Fruit fly (Drosophila melanogaster) whole organism, wandering third instar larva: ENCODE results near the gene CG15927.

Experiments
- Abd-B ChIP-seq: fragments of >200 bp; optimal IDR thresholded peaks from 2 replicates; lab custom pipeline; 2017; ENCODE audit warnings: missing biosample characterization, missing genetic modification characterization
- CG32264 ChIP-seq: fragments of 200-800 bp; sonication (Bioruptor generic); optimal IDR thresholded peaks from 2 replicates; lab custom pipeline; 2016; ENCODE audit warnings: missing biosample characterization, missing genetic modification characterization
- CG9705 ChIP-seq: fragments of 200-800 bp; sonication (Bioruptor generic); optimal IDR thresholded peaks from 2 replicates; lab custom pipeline; 2018; ENCODE audit warnings: missing biosample characterization, mild to moderate bottlenecking, missing genetic modification characterization
- CrebA ChIP-seq: fragments of 200-800 bp; sonication (Bioruptor generic); optimal IDR thresholded peaks from 2 replicates; lab custom pipeline; 2016; ENCODE audit warnings: missing biosample characterization, mild to moderate bottlenecking, missing genetic modification characterization, borderline replicate concordance
- Dfd ChIP-seq: fragments of >200 bp; optimal IDR thresholded peaks from 2 replicates; lab custom pipeline; 2017; ENCODE audit warnings: missing biosample characterization, missing genetic modification characterization
- Dif ChIP-seq: fragments of 200-275, 200-300 bp; sonication (Bioruptor generic); optimal IDR thresholded peaks from 2 replicates; lab custom pipeline; 2018; ENCODE audit warnings: missing biosample characterization, missing genetic modification characterization; ENCODE audit not compliant: partially characterized antibody
- GATAd ChIP-seq: sonication (Bioruptor generic); optimal IDR thresholded peaks from 2 replicates; lab custom pipeline; 2016; ENCODE audit warnings: missing biosample characterization, missing genetic modification characterization
- HLH106 ChIP-seq: fragments of 200-800 bp; optimal IDR thresholded peaks from 3 replicates; lab custom pipeline; 2019; ENCODE audit warnings: missing biosample characterization, mild to moderate bottlenecking, missing genetic modification characterization, moderate library complexity
- Hnf4 ChIP-seq: fragments of 200-800 bp; sonication (Bioruptor generic); optimal IDR thresholded peaks from 2 replicates; lab custom pipeline; 2016; ENCODE audit warnings: missing biosample characterization, mild to moderate bottlenecking, missing genetic modification characterization
- Hr78 ChIP-seq: fragments of >200 bp; optimal IDR thresholded peaks from 2 replicates; lab custom pipeline; 2017; ENCODE audit warnings: missing biosample characterization, missing genetic modification characterization
- Hr83 ChIP-seq: fragments of 200-300 bp; sonication (Bioruptor generic); optimal IDR thresholded peaks from 2 replicates; lab custom pipeline; 2016; ENCODE audit warnings: missing biosample characterization, mild to moderate bottlenecking, missing genetic modification characterization, moderate library complexity; ENCODE audit not compliant: poor library complexity, severe bottlenecking
- Jra ChIP-seq: sonication (Bioruptor generic); optimal IDR thresholded peaks from 2 replicates; lab custom pipeline; 2016; ENCODE audit warnings: missing biosample characterization, missing genetic modification characterization
- Mio ChIP-seq: sonication (Bioruptor generic); optimal IDR thresholded peaks from 2 replicates; lab custom pipeline; 2016; ENCODE audit warnings: missing biosample characterization, missing genetic modification characterization
- Myc ChIP-seq: fragments of >200 bp; optimal IDR thresholded peaks from 2 replicates; lab custom pipeline; 2017
- N ChIP-seq: fragments of >200 bp; optimal IDR thresholded peaks from 2 replicates; lab custom pipeline; 2018; ENCODE audit warnings: missing biosample characterization, missing external identifiers, missing genetic modification characterization
- OdsH ChIP-seq: fragments of 200-800 bp; sonication (Bioruptor generic); optimal IDR thresholded peaks from 2 replicates; lab custom pipeline; 2016; ENCODE audit warnings: missing biosample characterization, mild to moderate bottlenecking, missing genetic modification characterization
- Rel ChIP-seq, 2 experiments: fragments of 200-800 bp; sonication (Bioruptor generic) in 1 of 2; optimal IDR thresholded peaks; 2 replicates in 1 of 2; 3 replicates in 1 of 2; lab custom pipeline; 2016 to 2019; ENCODE audit warnings: mild to moderate bottlenecking in 2 of 2, missing biosample characterization in 2 of 2, missing genetic modification characterization in 2 of 2, moderate library complexity in 1 of 2
- Sp1 ChIP-seq: fragments of 200-800 bp; sonication (Bioruptor generic); optimal IDR thresholded peaks from 3 replicates; lab custom pipeline; 2019; ENCODE audit warnings: missing biosample characterization, mild to moderate bottlenecking, missing genetic modification characterization, moderate library complexity
- Vsx2 ChIP-seq: fragments of 200-300, 225-300 bp; sonication (Bioruptor generic); optimal IDR thresholded peaks from 2 replicates; lab custom pipeline; 2018; ENCODE audit warnings: missing biosample characterization, missing genetic modification characterization; ENCODE audit not compliant: partially characterized antibody
- br ChIP-seq: fragments of 200-800 bp; sonication (Bioruptor generic); optimal IDR thresholded peaks from 2 replicates; lab custom pipeline; 2016; ENCODE audit warnings: missing biosample characterization, missing genetic modification characterization
- brk ChIP-seq: fragments of 200-800 bp; sonication (Bioruptor generic); optimal IDR thresholded peaks from 2 replicates; lab custom pipeline; 2016; ENCODE audit warnings: missing biosample characterization, mild to moderate bottlenecking, missing genetic modification characterization
- dl ChIP-seq, 2 experiments: fragments of 175-275, 200-275 bp in 1 of 2; fragments of 200-275 bp in 1 of 2; sonication (Bioruptor generic); optimal IDR thresholded peaks; lab custom pipeline; 2018; ENCODE audit warnings: mild to moderate bottlenecking in 2 of 2, missing biosample characterization in 2 of 2, missing genetic modification characterization in 2 of 2, moderate library complexity in 2 of 2; ENCODE audit not compliant: partially characterized antibody in 2 of 2, insufficient read depth in 1 of 2
- dmrt93B ChIP-seq: fragments of 200-800 bp; sonication (Bioruptor generic); optimal IDR thresholded peaks from 2 replicates; lab custom pipeline; 2018; ENCODE audit warnings: missing biosample characterization, mild to moderate bottlenecking, missing genetic modification characterization
- dsf ChIP-seq: sonication (Bioruptor generic); optimal IDR thresholded peaks from 2 replicates; lab custom pipeline; 2016; ENCODE audit warnings: missing biosample characterization, missing genetic modification characterization, borderline replicate concordance
- ey ChIP-seq: fragments of 200-800 bp; sonication (Bioruptor generic); optimal IDR thresholded peaks from 2 replicates; lab custom pipeline; 2016; ENCODE audit warnings: missing biosample characterization, missing genetic modification characterization
- foxo ChIP-seq, 2 experiments: fragments of 200-800 bp; sonication (Bioruptor generic); optimal IDR thresholded peaks; 2 replicates in 1 of 2; 3 replicates in 1 of 2; lab custom pipeline; 2016 to 2017; ENCODE audit warnings: missing biosample characterization in 2 of 2, missing genetic modification characterization in 2 of 2
- fru ChIP-seq: fragments of 200-800 bp; sonication (Bioruptor generic); optimal IDR thresholded peaks from 3 replicates; lab custom pipeline; 2016; ENCODE audit warnings: missing biosample characterization, mild to moderate bottlenecking, missing genetic modification characterization
- h ChIP-seq: fragments of 200-800 bp; sonication (Bioruptor generic); optimal IDR thresholded peaks from 3 replicates; lab custom pipeline; 2016; ENCODE audit warnings: missing biosample characterization, mild to moderate bottlenecking, missing genetic modification characterization
- jim ChIP-seq: fragments of 175-275, 200-325 bp; sonication (Bioruptor generic); optimal IDR thresholded peaks from 2 replicates; lab custom pipeline; 2016; ENCODE audit warnings: missing biosample characterization, mild to moderate bottlenecking, missing genetic modification characterization
- lola ChIP-seq: fragments of >200 bp; optimal IDR thresholded peaks from 2 replicates; lab custom pipeline; 2017; ENCODE audit warnings: missing biosample characterization, missing genetic modification characterization
- pan ChIP-seq: fragments of >200 bp; optimal IDR thresholded peaks from 2 replicates; lab custom pipeline; 2017
- psq ChIP-seq: fragments of 200-800 bp; sonication (Bioruptor generic); optimal IDR thresholded peaks from 3 replicates; lab custom pipeline; 2017; ENCODE audit warnings: missing biosample characterization, mild to moderate bottlenecking, missing genetic modification characterization, moderate library complexity
- rgr ChIP-seq: fragments of 200-800 bp; sonication (Bioruptor generic); optimal IDR thresholded peaks from 3 replicates; lab custom pipeline; 2016; ENCODE audit warnings: missing biosample characterization, mild to moderate bottlenecking, missing genetic modification characterization
- sage ChIP-seq: fragments of 200-800 bp; sonication (Bioruptor generic); optimal IDR thresholded peaks from 2 replicates; lab custom pipeline; 2016; ENCODE audit warnings: missing biosample characterization, mild to moderate bottlenecking, missing genetic modification characterization
- sv ChIP-seq: fragments of 200-800 bp; sonication (Bioruptor generic); optimal IDR thresholded peaks from 3 replicates; lab custom pipeline; 2016; ENCODE audit warnings: missing biosample characterization, missing genetic modification characterization
- tai ChIP-seq: sonication (Bioruptor generic); optimal IDR thresholded peaks from 2 replicates; lab custom pipeline; 2016; ENCODE audit warnings: missing biosample characterization, missing genetic modification characterization
- usp ChIP-seq: fragments of >200 bp; optimal IDR thresholded peaks from 2 replicates; lab custom pipeline; 2017; ENCODE audit warnings: missing biosample characterization, missing genetic modification characterization
- woc ChIP-seq: sonication (Bioruptor generic); optimal IDR thresholded peaks from 2 replicates; lab custom pipeline; 2016; ENCODE audit warnings: missing biosample characterization, mild to moderate bottlenecking, missing genetic modification characterization

The CG15927 gene

DNA sequence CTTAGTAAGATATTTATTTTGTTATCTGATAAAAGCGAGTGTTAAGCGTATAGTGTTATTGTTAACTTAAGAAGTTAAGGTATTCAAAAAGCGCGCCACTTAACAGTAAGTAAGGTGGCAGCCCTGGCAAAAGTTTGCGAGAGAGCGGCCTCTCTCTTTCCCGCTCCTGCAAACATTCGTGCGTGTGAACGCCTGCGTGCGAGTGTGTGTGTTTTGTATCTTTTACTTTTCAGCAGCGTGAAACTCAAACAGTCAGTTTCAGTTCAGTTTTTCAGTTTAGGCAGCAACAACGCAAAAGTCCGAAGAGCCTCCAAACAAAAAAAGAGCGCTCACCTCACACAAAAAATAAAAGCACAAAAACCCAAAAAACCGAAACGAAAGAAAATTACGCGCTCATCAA lies 16.9 kb downstream of the CG15927 start:
- TF ChIP-seq Hr78 (GFP tag; lab: Kevin White, UChicago) (no peak), GATAd (GFP tag; lab: Kevin White, UChicago) (no peak), Dif (GFP tag; lab: Kevin White, UChicago) (peak; percentile 9), dl (GFP tag; optimal IDR thresholded peaks at IDR 0.05; lab: Kevin White, UChicago; ENCODE audit: insufficient read depth in 1 of 2, partially characterized antibody in 2 of 2) (peak; percentile 2 to 47), sv (GFP tag; lab: Kevin White, UChicago) (no peak), Jra (peak; percentile 7), rgr (peak; percentile 18), tai (GFP tag; lab: Kevin White, UChicago) (no peak), Hr83 (no peak), pan (lab: Kevin White, UChicago) (no peak), fru (peak; percentile 64)

DNA sequence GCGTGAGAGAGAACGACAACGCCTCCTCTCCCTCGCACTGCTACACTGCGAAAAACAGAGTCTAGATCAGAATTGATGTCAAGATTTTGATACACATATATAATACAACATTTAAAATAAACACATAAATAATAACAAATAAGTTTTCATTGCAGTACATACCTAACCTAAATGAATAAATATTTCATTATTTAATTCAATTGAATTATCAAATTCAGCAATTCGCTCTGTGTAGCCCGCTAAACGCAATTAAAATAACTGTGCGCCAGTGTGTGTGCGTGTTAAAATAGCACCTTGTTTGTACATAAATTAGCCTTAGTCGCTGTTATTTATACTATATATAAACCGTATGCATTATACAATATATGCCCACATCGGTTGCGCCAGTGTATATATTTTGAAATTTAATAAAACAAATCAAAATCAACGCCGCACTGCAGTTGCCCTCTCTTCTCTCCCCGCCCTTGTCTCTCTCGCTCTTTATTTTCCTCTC lies 17.8 kb downstream of the CG15927 start:
- no peak for TF ChIP-seq pan (lab: Kevin White, UChicago)
- TF ChIP-seq sage (GFP tag; lab: Kevin White, UChicago), result peak; percentile 90
- peak in 1 of 2 experiments; percentile 97 for TF ChIP-seq foxo (GFP tag; optimal IDR thresholded peaks at IDR 0.05; lab: Kevin White, UChicago)
- TF ChIP-seq Mio (GFP tag; lab: Kevin White, UChicago), result no peak
- peak; percentile 59 for TF ChIP-seq Jra
- peak; percentile 79 for TF ChIP-seq CG9705 (GFP tag; lab: Kevin White, UChicago)
- no peak for TF ChIP-seq jim
- TF ChIP-seq Hr83, result no peak
- peak; percentile 85 for TF ChIP-seq CrebA (GFP tag; lab: Kevin White, UChicago)
- peak; percentile 94 for TF ChIP-seq OdsH (GFP tag; lab: Kevin White, UChicago)
- peak; percentile 95 for TF ChIP-seq rgr
- TF ChIP-seq ey (GFP tag; lab: Kevin White, UChicago), result peak; percentile 86
- TF ChIP-seq lola (GFP tag; lab: Kevin White, UChicago), result no peak
- peak; percentile 88 for TF ChIP-seq Hnf4 (GFP tag; lab: Kevin White, UChicago)
- TF ChIP-seq dl (GFP tag; optimal IDR thresholded peaks at IDR 0.05; lab: Kevin White, UChicago; ENCODE audit: insufficient read depth in 1 of 2, partially characterized antibody in 2 of 2), result no peak
- TF ChIP-seq br (GFP tag; lab: Kevin White, UChicago), result peak; percentile 87
- no peak for TF ChIP-seq Vsx2 (GFP tag; lab: Kevin White, UChicago)
- TF ChIP-seq HLH106 (tag; lab: Kevin White, UChicago), result peak; percentile 97
- peak; percentile 91 for TF ChIP-seq Rel (GFP tag; optimal IDR thresholded peaks at IDR 0.05; lab: Kevin White, UChicago)
- peak; percentile 81 for TF ChIP-seq Rel (tag; optimal IDR thresholded peaks at IDR 0.05; lab: Kevin White, UChicago)
- TF ChIP-seq Myc (lab: Kevin White, UChicago), result no peak
- peak; percentile 95 for TF ChIP-seq fru
- peak; percentile 76 for TF ChIP-seq woc (GFP tag; lab: Kevin White, UChicago)
- peak; percentile 89 for TF ChIP-seq dmrt93B (GFP tag; lab: Kevin White, UChicago)
- TF ChIP-seq psq (GFP tag; lab: Kevin White, UChicago), result peak; percentile 91
- no peak for TF ChIP-seq N (GFP tag; lab: Kevin White, UChicago)
- peak; percentile 94 for TF ChIP-seq sv (GFP tag; lab: Kevin White, UChicago)
- TF ChIP-seq Dif (GFP tag; lab: Kevin White, UChicago), result no peak
- TF ChIP-seq dsf (GFP tag; lab: Kevin White, UChicago), result peak; percentile 77
- no peak for TF ChIP-seq usp
- peak; percentile 90 for TF ChIP-seq brk (GFP tag; lab: Kevin White, UChicago)
- peak; percentile 10 for TF ChIP-seq Dfd (GFP tag; lab: Kevin White, UChicago)
- no peak for TF ChIP-seq Abd-B
- TF ChIP-seq h, result peak; percentile 95
- TF ChIP-seq CG32264, result peak; percentile 34
- peak; percentile 97 for TF ChIP-seq Sp1 (GFP tag; lab: Kevin White, UChicago)
- TF ChIP-seq Hr78 (GFP tag; lab: Kevin White, UChicago), result no peak
- TF ChIP-seq tai (GFP tag; lab: Kevin White, UChicago), result peak; percentile 83
- TF ChIP-seq GATAd (GFP tag; lab: Kevin White, UChicago), result peak; percentile 71
- TF ChIP-seq, all 38 proteins: peak for 25
